Fruit fly (Drosophila melanogaster) whole organism, pupa: ENCODE data around the gene CG45080.

Experiments used
- CG10348 ChIP-seq: fragments of 200-800 bp; sonication (Bioruptor generic); IDR thresholded peaks from 2 replicates; pipeline ENCODE4 v1.3.6; 2022; ENCODE audit warnings: missing biosample characterization, missing genetic modification characterization
- CG14655 ChIP-seq: fragments of 200-800 bp; sonication (Bioruptor generic); optimal IDR thresholded peaks from 3 replicates; lab custom pipeline; 2017; ENCODE audit warnings: mild to moderate bottlenecking, missing biosample characterization, missing genetic modification reagents, missing genetic modification characterization
- CG15710 ChIP-seq: fragments of 200-800 bp; sonication (Bioruptor generic); optimal IDR thresholded peaks from 2 replicates; lab custom pipeline; 2018; ENCODE audit warnings: missing biosample characterization, mild to moderate bottlenecking, missing genetic modification characterization, moderate library complexity
- CG32121 ChIP-seq: fragments of 200-800 bp; sonication (Bioruptor generic); IDR thresholded peaks from 2 replicates; pipeline ENCODE4 v1.3.6; 2022; ENCODE audit warnings: missing biosample characterization, missing genetic modification characterization
- CG8159 ChIP-seq: fragments of 200-800 bp; sonication (Bioruptor generic); optimal IDR thresholded peaks from 3 replicates; lab custom pipeline; 2018; ENCODE audit warnings: missing biosample characterization, mild to moderate bottlenecking, missing genetic modification characterization, moderate library complexity
- CG8301 ChIP-seq: fragments of 200-800 bp; sonication (Bioruptor generic); optimal IDR thresholded peaks from 2 replicates; lab custom pipeline; 2018; ENCODE audit warnings: missing biosample characterization, mild to moderate bottlenecking, missing genetic modification characterization
- CG9948 ChIP-seq: fragments of 200-800 bp; sonication (Bioruptor generic); optimal IDR thresholded peaks from 2 replicates; lab custom pipeline; 2018; ENCODE audit warnings: missing biosample characterization, mild to moderate bottlenecking, missing genetic modification characterization, moderate library complexity
- D1 ChIP-seq: fragments of 200-800 bp; sonication (Bioruptor generic); optimal IDR thresholded peaks from 2 replicates; lab custom pipeline; 2018; ENCODE audit warnings: missing biosample characterization, mild to moderate bottlenecking, missing genetic modification characterization, moderate library complexity
- EcR ChIP-seq: fragments of 200-800 bp; sonication (Bioruptor generic); optimal IDR thresholded peaks from 3 replicates; lab custom pipeline; 2019; ENCODE audit warnings: missing biosample characterization, missing genetic modification characterization, mild to moderate bottlenecking, moderate library complexity, missing genetic modification reagents
- Pif1A ChIP-seq: fragments of 200-800 bp; sonication (Bioruptor generic); optimal IDR thresholded peaks from 3 replicates; lab custom pipeline; 2016; ENCODE audit warnings: missing biosample characterization, missing genetic modification characterization
- Snoo ChIP-seq: fragments of 200-800 bp; sonication (Bioruptor generic); optimal IDR thresholded peaks from 3 replicates; lab custom pipeline; 2017; ENCODE audit warnings: missing biosample characterization, mild to moderate bottlenecking, missing genetic modification characterization, inconsistent platforms
- gl ChIP-seq: fragments of 200-800 bp; sonication (Bioruptor generic); optimal IDR thresholded peaks from 2 replicates; lab custom pipeline; 2018; ENCODE audit warnings: missing biosample characterization, mild to moderate bottlenecking, missing genetic modification characterization
- rn ChIP-seq: fragments of 200-800 bp; sonication (Bioruptor generic); IDR thresholded peaks from 2 replicates; pipeline ENCODE4 v1.3.6; 2022; ENCODE audit warnings: missing biosample characterization, missing genetic modification characterization

DNA sequence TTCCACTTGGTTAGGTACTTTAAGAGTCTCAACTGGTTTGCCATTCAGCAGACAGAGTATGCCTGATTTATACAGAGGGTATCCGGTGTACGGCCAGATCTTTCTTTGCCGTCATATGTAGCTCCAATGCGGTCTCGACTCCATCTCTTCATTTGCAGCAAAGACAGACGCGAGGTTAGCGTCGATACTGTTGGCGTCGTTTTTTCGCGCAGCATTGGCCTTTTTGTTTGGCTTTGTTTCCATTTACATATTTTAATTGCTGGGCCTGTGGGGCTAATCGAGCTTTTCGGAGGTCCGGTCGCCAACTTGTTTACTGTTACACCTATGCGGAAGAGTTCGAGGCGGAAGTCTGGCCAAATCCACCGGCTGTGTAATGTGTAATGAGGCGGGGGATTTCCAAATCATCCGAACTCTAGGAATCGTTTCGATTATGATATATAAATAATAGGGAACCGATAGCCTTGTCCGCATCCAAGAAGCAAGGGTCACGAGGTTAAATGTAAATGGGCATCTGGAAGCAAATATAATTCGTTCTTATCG is 44.7 kb downstream of the CG45080 start:
- TF ChIP-seq gl (tag; lab: Kevin White, UChicago), result no peak
- TF ChIP-seq CG32121 (GFP tag; lab: Robert Waterston, UW), result no peak
- TF ChIP-seq CG15710, result no peak
- TF ChIP-seq Pif1A, result no peak
- TF ChIP-seq Snoo (tag; lab: Kevin White, UChicago), result no peak
- no peak for TF ChIP-seq CG8159 (tag; lab: Kevin White, UChicago)
- no peak for TF ChIP-seq rn (GFP tag; lab: Robert Waterston, UW)
- TF ChIP-seq CG9948, result no peak
- TF ChIP-seq CG10348 (GFP tag; lab: Robert Waterston, UW), result no peak
- TF ChIP-seq D1 (tag; lab: Kevin White, UChicago), result no peak
- no peak for TF ChIP-seq EcR (GFP tag; lab: Kevin White, UChicago)
- TF ChIP-seq CG8301 (tag; lab: Kevin White, UChicago), result no peak
- TF ChIP-seq CG14655 (GFP tag; lab: Kevin White, UChicago), result no peak
